Worm (Caenorhabditis elegans) whole organism, L4 larva: ENCODE data around the gene Y53F4B.17.

Source experiments
- F37D6.2 ChIP-seq: sonication (generic microtip); optimal IDR thresholded peaks from 2 replicates; lab custom pipeline; 2016; ENCODE audit warnings: mild to moderate bottlenecking, missing genetic modification characterization, missing compliant biosample characterization
- F49E8.2 ChIP-seq: sonication (generic microtip); optimal IDR thresholded peaks from 2 replicates; lab custom pipeline; 2016; ENCODE audit warnings: missing compliant biosample characterization, mild to moderate bottlenecking, missing genetic modification characterization, borderline replicate concordance
- T20F7.1 ChIP-seq: fragments of 200-800 bp; sonication (Bioruptor generic); optimal IDR thresholded peaks from 2 replicates; lab custom pipeline; 2018; ENCODE audit warnings: mild to moderate bottlenecking, missing genetic modification characterization, missing compliant biosample characterization
- ZK546.5 ChIP-seq, 2 experiments: sonication (generic microtip); optimal IDR thresholded peaks; 2 replicates each; lab custom pipeline; 2017; ENCODE audit warnings: missing biosample characterization in 2 of 2, missing genetic modification characterization in 2 of 2
- ceh-44 ChIP-seq: fragments of 200-800 bp; sonication (Bioruptor generic); IDR thresholded peaks from 2 replicates; pipeline ENCODE4 v1.3.6; 2022; ENCODE audit warnings: missing genetic modification reagents, missing genetic modification characterization, missing compliant biosample characterization
- daf-19 ChIP-seq: fragments of 200-800 bp; sonication (Bioruptor generic); conservative IDR thresholded peaks from 2 replicates; pipeline ENCODE4 v1.3.6; 2022; ENCODE audit warnings: missing genetic modification characterization, missing compliant biosample characterization
- hlh-30 ChIP-seq: sonication (generic microtip); optimal IDR thresholded peaks from 2 replicates; lab custom pipeline; 2017; ENCODE audit warnings: antibody characterized with exemption, mild to moderate bottlenecking, missing genetic modification characterization, missing compliant biosample characterization; ENCODE audit not compliant: insufficient read depth
- lin-38 ChIP-seq: fragments of 200-800 bp; sonication (Bioruptor generic); IDR thresholded peaks from 2 replicates; pipeline ENCODE4 v1.3.6; 2022; ENCODE audit warnings: missing genetic modification reagents, missing genetic modification characterization, missing compliant biosample characterization
- lir-3 ChIP-seq: sonication (generic microtip); optimal IDR thresholded peaks from 2 replicates; lab custom pipeline; 2016; ENCODE audit warnings: mild to moderate bottlenecking, missing genetic modification characterization, missing compliant biosample characterization
- nhr-11 ChIP-seq: fragments of 150-350 bp; optimal IDR thresholded peaks from 2 replicates; lab custom pipeline; 2014; ENCODE audit warnings: missing biosample characterization, missing genetic modification characterization
- ztf-11 ChIP-seq: fragments of 150-350 bp; optimal IDR thresholded peaks from 2 replicates; lab custom pipeline; 2014; ENCODE audit warnings: missing biosample characterization, missing genetic modification characterization

Y53F4B.17 gene

DNA sequence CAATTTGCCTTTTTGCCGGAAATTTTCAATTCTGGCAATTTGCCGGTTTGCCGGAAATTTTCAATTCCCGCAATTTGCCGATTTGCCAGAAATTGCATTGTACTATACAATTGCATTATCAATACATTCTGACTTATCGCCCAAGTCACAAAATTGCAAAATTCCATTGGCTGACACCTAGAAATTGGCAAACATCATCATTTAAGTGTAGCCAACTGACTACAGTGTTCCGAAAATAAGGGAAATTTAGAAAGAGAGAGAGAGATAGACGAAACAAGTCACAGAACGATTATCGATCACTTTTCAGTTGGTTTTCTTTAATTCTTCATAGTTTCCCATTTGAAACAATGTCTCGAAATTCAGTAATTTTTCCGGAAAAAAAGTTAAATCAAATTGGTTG, 52.9 kb downstream of the Y53F4B.17 start (continued):
- TF ChIP-seq lir-3 (no peak), F37D6.2 (tag; lab: Kevin White, UChicago) (no peak), ztf-11 (no peak), daf-19 (GFP tag; lab: Robert Waterston, UW) (no peak), ceh-44 (no peak), F49E8.2 (tag; lab: Kevin White, UChicago) (no peak), lin-38 (GFP tag; lab: Robert Waterston, UW) (no peak), hlh-30 (peak; percentile 9), ZK546.5 (tag; optimal IDR thresholded peaks at IDR 0.05; lab: Kevin White, UChicago) (no peak), T20F7.1 (no peak), nhr-11 (tag; lab: Kevin White, UChicago) (peak; percentile 11)
- TF ChIP-seq, all 104 proteins: peak for 15
